Fruit fly (Drosophila melanogaster): ENCODE measurements around the gene fz.

DNA sequence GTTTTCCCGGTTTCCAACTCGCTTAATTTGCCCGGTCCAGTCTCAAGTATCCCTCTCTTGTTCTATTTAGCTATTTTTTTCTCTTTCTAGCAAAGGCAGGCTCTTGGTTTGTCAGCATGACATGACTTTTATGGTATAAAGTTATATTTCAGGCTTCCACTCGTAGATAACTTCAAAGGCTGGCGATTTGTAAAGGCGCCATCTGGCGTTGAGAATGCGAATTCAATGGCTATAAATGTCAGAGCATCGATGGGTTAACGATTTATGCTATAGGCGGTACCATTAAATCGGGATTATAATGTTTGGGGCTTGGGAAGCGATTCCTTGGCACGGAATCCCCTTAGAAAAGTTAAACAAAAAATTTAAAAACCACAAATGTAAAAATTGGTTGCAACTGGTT, 91.3 kb downstream of the fz start:
- TF ChIP-seq CG6854 (GFP tag; optimal IDR thresholded peaks at IDR 0.05) = no peak
- TF ChIP-seq Met (GFP tag; optimal IDR thresholded peaks at IDR 0.05) = no peak
- TF ChIP-seq cyc (GFP tag; optimal IDR thresholded peaks at IDR 0.05) = no peak
- no peak for TF ChIP-seq CG15336 (GFP tag; IDR thresholded peaks at IDR 0.05)

All from whole organism, prepupa.